Worm (Caenorhabditis elegans) whole organism, young adult: ENCODE results near the gene gpa-5.

Experiments
- B0261.1 ChIP-seq: sonication (generic microtip); optimal IDR thresholded peaks from 2 replicates; lab custom pipeline; 2016; ENCODE audit warnings: mild to moderate bottlenecking, missing genetic modification characterization, moderate library complexity, missing compliant biosample characterization
- F37B4.10 ChIP-seq: fragments of 200-800 bp; sonication (Bioruptor generic); IDR thresholded peaks from 2 replicates; pipeline ENCODE4 v1.3.6; 2022; ENCODE audit warnings: missing genetic modification characterization, missing compliant biosample characterization
- F55B11.4 ChIP-seq: sonication (generic microtip); optimal IDR thresholded peaks from 2 replicates; lab custom pipeline; 2016; ENCODE audit warnings: missing compliant biosample characterization, missing genetic modification characterization, borderline replicate concordance; ENCODE audit not compliant: insufficient read depth
- dpl-1 ChIP-seq: fragments of 150-350 bp; optimal IDR thresholded peaks from 2 replicates; lab custom pipeline; 2014; ENCODE audit warnings: missing biosample characterization, missing genetic modification reagents, missing genetic modification characterization
- hrde-1 ChIP-seq: sonication (generic microtip); optimal IDR thresholded peaks from 2 replicates; lab custom pipeline; 2016; ENCODE audit warnings: missing genetic modification characterization, mild to moderate bottlenecking, missing compliant biosample characterization, moderate library complexity, missing genotype, missing genetic modification reagents, borderline replicate concordance
- snpc-4 ChIP-seq, 5 experiments: fragments of 150-350 bp in 1 of 5; sonication (generic microtip) in 4 of 5; optimal IDR thresholded peaks; 2 replicates each; lab custom pipeline; 2014 to 2018; ENCODE audit warnings: missing genetic modification characterization in 5 of 5, missing biosample characterization in 3 of 5, antibody characterized with exemption in 2 of 5, mild to moderate bottlenecking in 2 of 5, missing compliant biosample characterization in 2 of 5, missing genotype in 2 of 5, moderate library complexity in 2 of 5, missing genetic modification reagents in 1 of 5
- unc-62 ChIP-seq: fragments of 150-350 bp; optimal IDR thresholded peaks from 2 replicates; lab custom pipeline; 2014; ENCODE audit warnings: missing biosample characterization, missing genetic modification reagents, missing genetic modification characterization
- ztf-28 ChIP-seq: fragments of 200-800 bp; sonication (Bioruptor generic); IDR thresholded peaks from 2 replicates; pipeline ENCODE4 v1.3.6; 2022; ENCODE audit warnings: missing genetic modification reagents, missing genetic modification characterization, missing compliant biosample characterization

DNA sequence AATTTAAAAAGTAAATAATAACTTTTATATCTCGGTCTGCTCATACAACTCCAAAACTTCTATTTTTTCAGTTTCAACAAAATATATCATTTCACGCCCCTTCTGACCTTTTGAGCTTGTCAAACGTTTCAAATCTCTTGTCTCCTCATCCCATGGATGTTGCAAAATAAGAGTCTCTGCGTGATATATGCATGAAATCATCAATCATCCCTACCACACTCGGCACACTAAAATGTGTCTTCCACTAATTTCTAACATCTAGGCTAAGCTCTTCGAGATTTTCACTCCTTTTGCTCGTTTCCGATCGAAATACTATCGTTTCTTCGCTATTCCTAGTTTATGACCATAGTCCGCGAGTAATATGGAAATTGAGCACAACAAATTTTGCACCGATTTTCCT, 21.9 kb downstream of the gpa-5 start:
- TF ChIP-seq dpl-1 (GFP tag; lab: Kevin White, UChicago) = no peak
- TF ChIP-seq F55B11.4 (tag; lab: Kevin White, UChicago) = no peak
- no peak for TF ChIP-seq hrde-1 (tag; lab: Kevin White, UChicago)
- TF ChIP-seq ztf-28 (GFP tag; lab: Robert Waterston, UW) = no peak
- no peak for TF ChIP-seq B0261.1 (tag; lab: Kevin White, UChicago)
- no peak for TF ChIP-seq unc-62 (GFP tag; lab: Kevin White, UChicago)
- TF ChIP-seq F37B4.10 (GFP tag; lab: Robert Waterston, UW) = no peak
- no peak for TF ChIP-seq snpc-4 (GFP tag; optimal IDR thresholded peaks at IDR 0.05; lab: Kevin White, UChicago)
- no peak for TF ChIP-seq snpc-4 (tag; optimal IDR thresholded peaks at IDR 0.05; lab: Kevin White, UChicago)
